Comparison of ENCODE assay signal across 4 fruit fly cellular contexts in genomic region chr3R:30813903-30814339, dm6.
A peak's percentile ranks its signal among the peaks of the same experiment; 100 is the strongest.
TF ChIP-seq lines count a peak whose summit lies in the region.

No protein-coding gene starts in this region.

TF ChIP-seq in whole organism, adult, 20 proteins besides CTCF, POLR2A, EP300 and RAD21 (continued from another document):
- TF ChIP-seq CG33017 (tag; optimal IDR thresholded peaks at IDR 0.05; lab: Kevin White, UChicago): peak; percentile 37

TF ChIP-seq in whole organism, embryonic, 481 proteins besides CTCF, POLR2A, EP300 and RAD21 (continued from another document and continues in another):
- peak; percentile 86 for TF ChIP-seq ken (GFP tag; IDR thresholded peaks at IDR 0.05; lab: Robert Waterston, UW)
- TF ChIP-seq CG7839 (tag; optimal IDR thresholded peaks at IDR 0.05; lab: Kevin White, UChicago): peak; percentile 91
- TF ChIP-seq unpg (GFP tag; optimal IDR thresholded peaks at IDR 0.05; lab: Kevin White, UChicago): peak; percentile 92
- TF ChIP-seq Ets97D (GFP tag; optimal IDR thresholded peaks at IDR 0.05; lab: Kevin White, UChicago): peak; percentile 63
- peak; percentile 72 for TF ChIP-seq CG2202 (tag; optimal IDR thresholded peaks at IDR 0.05; lab: Kevin White, UChicago)
- peak; percentile 54 for TF ChIP-seq dm (GFP tag; optimal IDR thresholded peaks at IDR 0.05; lab: Kevin White, UChicago)
- TF ChIP-seq Max (GFP tag; optimal IDR thresholded peaks at IDR 0.05; lab: Kevin White, UChicago): peak; percentile 64
- TF ChIP-seq CG6254 (GFP tag; optimal IDR thresholded peaks at IDR 0.05; lab: Kevin White, UChicago): peak; percentile 82
- 0 out of 3 replicates have a peak, but pooled peaks have one; percentile 78 for TF ChIP-seq CG3726 (GFP tag; IDR thresholded peaks at IDR 0.05; lab: Robert Waterston, UW)
- peak; percentile 89 for TF ChIP-seq tgo (GFP tag; IDR thresholded peaks at IDR 0.05; lab: Robert Waterston, UW)
- peak; percentile 47 for TF ChIP-seq Fer2 (tag; optimal IDR thresholded peaks at IDR 0.05; lab: Kevin White, UChicago)
- TF ChIP-seq corto (GFP tag; optimal IDR thresholded peaks at IDR 0.05; lab: Kevin White, UChicago): peak; percentile 50
- TF ChIP-seq ham (GFP tag; IDR thresholded peaks at IDR 0.05; lab: Robert Waterston, UW): no peak
- peak; percentile 73 for TF ChIP-seq HmgZ (tag; optimal IDR thresholded peaks at IDR 0.05; lab: Kevin White, UChicago)
- TF ChIP-seq tio (GFP tag; optimal IDR thresholded peaks at IDR 0.05; lab: Kevin White, UChicago): peak; percentile 60
- peak; percentile 86 for TF ChIP-seq so (GFP tag; IDR thresholded peaks at IDR 0.05; lab: Robert Waterston, UW)
- TF ChIP-seq CG12391 (tag; optimal IDR thresholded peaks at IDR 0.05; lab: Kevin White, UChicago): peak; percentile 88
- TF ChIP-seq CG12299 (tag; optimal IDR thresholded peaks at IDR 0.05; lab: Kevin White, UChicago): peak; percentile 51
- TF ChIP-seq H15 (GFP tag; IDR thresholded peaks at IDR 0.05; lab: Robert Waterston, UW): peak; percentile 84
- TF ChIP-seq zen (tag; optimal IDR thresholded peaks at IDR 0.05; lab: Kevin White, UChicago): peak; percentile 78
- TF ChIP-seq CG10321 (GFP tag; IDR thresholded peaks at IDR 0.05; lab: Robert Waterston, UW): peak; percentile 48; the same call in 1 of the 2 replicates
- no peak for TF ChIP-seq Dref (GFP tag; IDR thresholded peaks at IDR 0.05; lab: Robert Waterston, UW)
- no peak for TF ChIP-seq h (optimal IDR thresholded peaks at IDR 0.05; lab: Kevin White, UChicago)
- TF ChIP-seq gce (GFP tag; IDR thresholded peaks at IDR 0.05; lab: Robert Waterston, UW): peak; percentile 80; the same call in 2 of the 3 replicates
- TF ChIP-seq CG30020 (tag; optimal IDR thresholded peaks at IDR 0.05; lab: Kevin White, UChicago): peak; percentile 19
- TF ChIP-seq dmrt11E (tag; optimal IDR thresholded peaks at IDR 0.05; lab: Kevin White, UChicago): peak; percentile 81
- no peak for TF ChIP-seq CG34376 (GFP tag; optimal IDR thresholded peaks at IDR 0.05; lab: Kevin White, UChicago)
- TF ChIP-seq CG10565 (GFP tag; optimal IDR thresholded peaks at IDR 0.05; lab: Kevin White, UChicago): peak; percentile 9
- TF ChIP-seq Dip2 (GFP tag; IDR thresholded peaks at IDR 0.05; lab: Robert Waterston, UW): no peak
- TF ChIP-seq row (GFP tag; IDR thresholded peaks at IDR 0.05; lab: Robert Waterston, UW): peak; percentile 86
- TF ChIP-seq pita (GFP tag; optimal IDR thresholded peaks at IDR 0.05; lab: Kevin White, UChicago): no peak
- TF ChIP-seq NFAT (GFP tag; IDR thresholded peaks at IDR 0.05; lab: Robert Waterston, UW): peak; percentile 32; the same call in 1 of the 2 replicates
- TF ChIP-seq lilli (GFP tag; optimal IDR thresholded peaks at IDR 0.05; lab: Kevin White, UChicago): peak; percentile 78
- peak; percentile 56 for TF ChIP-seq CG4707 (GFP tag; optimal IDR thresholded peaks at IDR 0.05; lab: Kevin White, UChicago)
- TF ChIP-seq CG16779 (GFP tag; IDR thresholded peaks at IDR 0.05; lab: Robert Waterston, UW): peak; percentile 58; the same call in 1 of the 2 replicates
- TF ChIP-seq E2f1 (GFP tag; IDR thresholded peaks at IDR 0.05; lab: Robert Waterston, UW): peak; percentile 87
- TF ChIP-seq CG8944 (GFP tag; optimal IDR thresholded peaks at IDR 0.05; lab: Kevin White, UChicago): peak; percentile 77
- peak; percentile 72; the same call in 1 of the 2 replicates for TF ChIP-seq chm (GFP tag; IDR thresholded peaks at IDR 0.05; lab: Robert Waterston, UW)
- peak; percentile 52 for TF ChIP-seq maf-S (GFP tag; optimal IDR thresholded peaks at IDR 0.05; lab: Kevin White, UChicago)
- peak; percentile 91 for TF ChIP-seq HLH3B (GFP tag; IDR thresholded peaks at IDR 0.05; lab: Robert Waterston, UW)
- peak; percentile 91 for TF ChIP-seq lmd (GFP tag; IDR thresholded peaks at IDR 0.05; lab: Robert Waterston, UW)
- no peak for TF ChIP-seq insv (GFP tag; optimal IDR thresholded peaks at IDR 0.05; lab: Kevin White, UChicago)
- TF ChIP-seq Hr78 (GFP tag; optimal IDR thresholded peaks at IDR 0.05; lab: Kevin White, UChicago): peak in 1 of 2 experiments; percentile 99

TF ChIP-seq in whole organism, prepupa, 60 proteins besides CTCF, POLR2A, EP300 and RAD21 (continued from another document):
- TF ChIP-seq CG8632 (GFP tag; optimal IDR thresholded peaks at IDR 0.05; lab: Kevin White, UChicago) (peak; percentile 74), Smox (GFP tag; optimal IDR thresholded peaks at IDR 0.05; lab: Kevin White, UChicago) (peak; percentile 77), lz (GFP tag; optimal IDR thresholded peaks at IDR 0.05; lab: Kevin White, UChicago) (peak; percentile 87), CG9139 (GFP tag; optimal IDR thresholded peaks at IDR 0.05; lab: Kevin White, UChicago) (peak; percentile 34), Hr38 (GFP tag; optimal IDR thresholded peaks at IDR 0.05; lab: Kevin White, UChicago) (no peak), dsx (GFP tag; optimal IDR thresholded peaks at IDR 0.05; lab: Kevin White, UChicago; ENCODE audit: poor library complexity, severe bottlenecking) (peak; percentile 64), fkh (GFP tag; optimal IDR thresholded peaks at IDR 0.05; lab: Kevin White, UChicago) (peak; percentile 97), Gug (GFP tag; IDR thresholded peaks at IDR 0.05; lab: Robert Waterston, UW) (peak; percentile 83), Lpt (GFP tag; optimal IDR thresholded peaks at IDR 0.05; lab: Kevin White, UChicago) (peak; percentile 63), CG8319 (GFP tag; optimal IDR thresholded peaks at IDR 0.05; lab: Kevin White, UChicago) (peak; percentile 75), Blimp-1 (GFP tag; optimal IDR thresholded peaks at IDR 0.05; lab: Kevin White, UChicago) (peak; percentile 50), CG11902 (GFP tag; optimal IDR thresholded peaks at IDR 0.05; lab: Kevin White, UChicago) (peak; percentile 83), CG3919 (GFP tag; optimal IDR thresholded peaks at IDR 0.05; lab: Kevin White, UChicago) (peak; percentile 85), CG16779 (tag; optimal IDR thresholded peaks at IDR 0.05; lab: Kevin White, UChicago) (peak; percentile 18), net (GFP tag; optimal IDR thresholded peaks at IDR 0.05; lab: Kevin White, UChicago) (peak; percentile 69), cyc (GFP tag; optimal IDR thresholded peaks at IDR 0.05; lab: Kevin White, UChicago) (peak; percentile 90), Sox102F (GFP tag; optimal IDR thresholded peaks at IDR 0.05; lab: Kevin White, UChicago) (peak; percentile 80), CG10669 (GFP tag; optimal IDR thresholded peaks at IDR 0.05; lab: Kevin White, UChicago) (peak; percentile 63), esn (GFP tag; optimal IDR thresholded peaks at IDR 0.05; lab: Kevin White, UChicago) (peak; percentile 89), CG8119 (GFP tag; IDR thresholded peaks at IDR 0.05; lab: Robert Waterston, UW) (peak; percentile 83), CG15336 (GFP tag; IDR thresholded peaks at IDR 0.05; lab: Robert Waterston, UW) (peak; percentile 86), Met (GFP tag; optimal IDR thresholded peaks at IDR 0.05; lab: Kevin White, UChicago) (peak; percentile 80), CG4318 (GFP tag; optimal IDR thresholded peaks at IDR 0.05; lab: Kevin White, UChicago) (peak; percentile 49), CG6792 (GFP tag; optimal IDR thresholded peaks at IDR 0.05; lab: Kevin White, UChicago) (peak; percentile 82), salr (GFP tag; optimal IDR thresholded peaks at IDR 0.05; lab: Kevin White, UChicago) (peak in 1 of 2 experiments; percentile 50), Ets96B (tag; optimal IDR thresholded peaks at IDR 0.05; lab: Kevin White, UChicago) (peak; percentile 73), CG6854 (GFP tag; optimal IDR thresholded peaks at IDR 0.05; lab: Kevin White, UChicago) (peak; percentile 76), Sox14 (GFP tag; optimal IDR thresholded peaks at IDR 0.05; lab: Kevin White, UChicago) (peak; percentile 77), CG7368 (GFP tag; optimal IDR thresholded peaks at IDR 0.05; lab: Kevin White, UChicago) (peak; percentile 81), CG1621 (tag; optimal IDR thresholded peaks at IDR 0.05; lab: Kevin White, UChicago) (peak; percentile 53), dac (GFP tag; optimal IDR thresholded peaks at IDR 0.05; lab: Kevin White, UChicago) (peak; percentile 41), CG32006 (GFP tag; optimal IDR thresholded peaks at IDR 0.05; lab: Kevin White, UChicago) (peak; percentile 80), topi (GFP tag; optimal IDR thresholded peaks at IDR 0.05; lab: Kevin White, UChicago) (peak; percentile 92), spab (GFP tag; optimal IDR thresholded peaks at IDR 0.05; lab: Kevin White, UChicago) (peak; percentile 56), CG6276 (GFP tag; optimal IDR thresholded peaks at IDR 0.05; lab: Kevin White, UChicago) (peak; percentile 69), OdsH (GFP tag; optimal IDR thresholded peaks at IDR 0.05; lab: Kevin White, UChicago) (peak; percentile 80), CG31627 (GFP tag; optimal IDR thresholded peaks at IDR 0.05; lab: Kevin White, UChicago) (peak; percentile 81), CG6808 (GFP tag; optimal IDR thresholded peaks at IDR 0.05; lab: Kevin White, UChicago) (peak; percentile 9), acj6 (GFP tag; optimal IDR thresholded peaks at IDR 0.05; lab: Kevin White, UChicago) (peak; percentile 80), Sox15 (GFP tag; optimal IDR thresholded peaks at IDR 0.05; lab: Kevin White, UChicago) (peak; percentile 53)

TF ChIP-seq in whole organism, wandering third instar larva, 38 proteins besides CTCF, POLR2A, EP300 and RAD21 (continued from another document):
- TF ChIP-seq Jra (GFP tag; optimal IDR thresholded peaks at IDR 0.05; lab: Kevin White, UChicago): peak; percentile 47
- no peak for TF ChIP-seq CG9705 (GFP tag; optimal IDR thresholded peaks at IDR 0.05; lab: Kevin White, UChicago)
- peak; percentile 61 for TF ChIP-seq woc (GFP tag; optimal IDR thresholded peaks at IDR 0.05; lab: Kevin White, UChicago)
- peak; percentile 62 for TF ChIP-seq br (GFP tag; optimal IDR thresholded peaks at IDR 0.05; lab: Kevin White, UChicago)
- TF ChIP-seq HLH106 (tag; optimal IDR thresholded peaks at IDR 0.05; lab: Kevin White, UChicago): peak; percentile 73
- TF ChIP-seq sv (GFP tag; optimal IDR thresholded peaks at IDR 0.05; lab: Kevin White, UChicago): peak; percentile 59
- TF ChIP-seq fru (GFP tag; optimal IDR thresholded peaks at IDR 0.05; lab: Kevin White, UChicago): peak; percentile 78
- peak; percentile 25 to 78 for TF ChIP-seq foxo (GFP tag; optimal IDR thresholded peaks at IDR 0.05; lab: Kevin White, UChicago)
